Worm (Caenorhabditis elegans) whole organism, young adult: ENCODE measurements around the gene vdac-1.

Experiments
- B0336.3 ChIP-seq: fragments of 200-800 bp; sonication (Bioruptor generic); IDR thresholded peaks from 2 replicates; pipeline ENCODE4 v1.3.6; 2022; ENCODE audit warnings: missing genetic modification characterization, missing compliant biosample characterization
- F10E7.11 ChIP-seq: sonication (generic microtip); optimal IDR thresholded peaks from 2 replicates; lab custom pipeline; 2017; ENCODE audit warnings: mild to moderate bottlenecking, missing genetic modification characterization, moderate library complexity, missing compliant biosample characterization
- F33H1.4 ChIP-seq: fragments of 200-800 bp; sonication (Bioruptor generic); IDR thresholded peaks from 2 replicates; pipeline ENCODE4 v1.3.6; 2022; ENCODE audit warnings: missing genetic modification reagents, missing genetic modification characterization, missing compliant biosample characterization
- F39B2.1 ChIP-seq: fragments of 200-800 bp; sonication (Bioruptor generic); IDR thresholded peaks from 2 replicates; pipeline ENCODE4 v1.3.6; 2022; ENCODE audit warnings: missing genetic modification reagents, missing genetic modification characterization, missing compliant biosample characterization
- F52B5.7 ChIP-seq: sonication (generic microtip); optimal IDR thresholded peaks from 2 replicates; lab custom pipeline; 2016; ENCODE audit warnings: mild to moderate bottlenecking, missing genetic modification characterization, missing compliant biosample characterization
- F55B11.4 ChIP-seq: sonication (generic microtip); optimal IDR thresholded peaks from 2 replicates; lab custom pipeline; 2016; ENCODE audit warnings: missing compliant biosample characterization, missing genetic modification characterization, borderline replicate concordance; ENCODE audit not compliant: insufficient read depth
- Y53G8AR.9 ChIP-seq: fragments of 200-800 bp; sonication (Bioruptor generic); conservative IDR thresholded peaks from 2 replicates; pipeline ENCODE4 v1.3.6; 2022; ENCODE audit warnings: missing genetic modification reagents, missing genetic modification characterization, missing compliant biosample characterization
- Y67H2A.10 ChIP-seq: fragments of 200-800 bp; sonication (Bioruptor generic); conservative IDR thresholded peaks from 2 replicates; pipeline ENCODE4 v1.3.6; 2022; ENCODE audit warnings: missing genetic modification reagents, missing genetic modification characterization, missing compliant biosample characterization
- Y95B8A.8 ChIP-seq: fragments of 200-800 bp; sonication (Bioruptor generic); IDR thresholded peaks from 2 replicates; pipeline ENCODE4 v1.3.6; 2022; ENCODE audit warnings: missing genetic modification reagents, missing genetic modification characterization, missing compliant biosample characterization
- attf-5 ChIP-seq: fragments of 200-800 bp; sonication (Bioruptor generic); optimal IDR thresholded peaks from 2 replicates; lab custom pipeline; 2018; ENCODE audit warnings: mild to moderate bottlenecking, missing genetic modification characterization, missing compliant biosample characterization
- cebp-1 ChIP-seq, 2 experiments: fragments of 200-800 bp in 1 of 2; sonication (Bioruptor generic) in 1 of 2; sonication (generic microtip) in 1 of 2; IDR thresholded peaks in 1 of 2; optimal IDR thresholded peaks in 1 of 2; 2 replicates each; pipeline versions ENCODE4 v1.3.6 to Lab custom; 2017 to 2022; ENCODE audit warnings: missing compliant biosample characterization in 2 of 2, missing genetic modification characterization in 2 of 2, mild to moderate bottlenecking in 1 of 2, missing genetic modification reagents in 1 of 2, moderate library complexity in 1 of 2
- ceh-100 ChIP-seq: fragments of 200-800 bp; sonication (Bioruptor generic); IDR thresholded peaks from 2 replicates; pipeline ENCODE4 v1.3.6; 2022; ENCODE audit warnings: missing genetic modification reagents, missing genetic modification characterization, missing compliant biosample characterization
- ceh-40 ChIP-seq: fragments of 200-800 bp; sonication (Bioruptor generic); IDR thresholded peaks from 2 replicates; pipeline ENCODE4 v1.3.6; 2022; ENCODE audit warnings: missing genetic modification characterization, missing compliant biosample characterization
- chd-7 ChIP-seq: sonication (generic microtip); optimal IDR thresholded peaks from 2 replicates; lab custom pipeline; 2016; ENCODE audit warnings: mild to moderate bottlenecking, missing genetic modification characterization, moderate library complexity, missing compliant biosample characterization
- die-1 ChIP-seq: sonication (generic microtip); optimal IDR thresholded peaks from 2 replicates; lab custom pipeline; 2016; ENCODE audit warnings: missing genotype, mild to moderate bottlenecking, missing genetic modification characterization, missing compliant biosample characterization
- dpff-1 ChIP-seq: sonication (generic microtip); optimal IDR thresholded peaks from 2 replicates; lab custom pipeline; 2017; ENCODE audit warnings: mild to moderate bottlenecking, missing genetic modification characterization, missing compliant biosample characterization
- efl-1 ChIP-seq: fragments of 150-350 bp; optimal IDR thresholded peaks from 2 replicates; lab custom pipeline; 2014; ENCODE audit warnings: missing biosample characterization, missing genetic modification reagents, missing genetic modification characterization
- ets-4 ChIP-seq: fragments of 200-800 bp; sonication (Bioruptor generic); optimal IDR thresholded peaks from 2 replicates; lab custom pipeline; 2018; ENCODE audit warnings: mild to moderate bottlenecking, missing genetic modification characterization, missing compliant biosample characterization
- gei-17 ChIP-seq: fragments of 200-800 bp; sonication (Bioruptor generic); optimal IDR thresholded peaks from 2 replicates; lab custom pipeline; 2018; ENCODE audit warnings: mild to moderate bottlenecking, missing genetic modification characterization, missing compliant biosample characterization
- hmg-1.2 ChIP-seq: fragments of 200-800 bp; sonication (Bioruptor generic); IDR thresholded peaks from 2 replicates; pipeline ENCODE4 v1.3.6; 2022; ENCODE audit warnings: missing genetic modification reagents, missing genetic modification characterization, missing compliant biosample characterization
- lag-1 ChIP-seq: fragments of 200-800 bp; sonication (Bioruptor generic); IDR thresholded peaks from 2 replicates; pipeline ENCODE4 v1.3.6; 2022; ENCODE audit warnings: missing genetic modification reagents, missing genetic modification characterization, missing compliant biosample characterization
- let-526 ChIP-seq: fragments of 200-800 bp; sonication (Bioruptor generic); IDR thresholded peaks from 2 replicates; pipeline ENCODE4 v1.3.6; 2022; ENCODE audit warnings: missing genetic modification reagents, missing genetic modification characterization, missing compliant biosample characterization
- lir-1 ChIP-seq: fragments of 200-800 bp; sonication (Bioruptor generic); conservative IDR thresholded peaks from 2 replicates; pipeline ENCODE4 v1.3.6; 2022; ENCODE audit warnings: missing genetic modification reagents, missing genetic modification characterization, missing compliant biosample characterization
- madf-3 ChIP-seq: fragments of 200-800 bp; sonication (Bioruptor generic); IDR thresholded peaks from 2 replicates; pipeline ENCODE4 v1.3.6; 2022; ENCODE audit warnings: missing genetic modification reagents, missing genetic modification characterization, missing compliant biosample characterization
- madf-6 ChIP-seq: fragments of 200-800 bp; sonication (Bioruptor generic); IDR thresholded peaks from 2 replicates; pipeline ENCODE4 v1.3.6; 2022; ENCODE audit warnings: missing genetic modification reagents, missing genetic modification characterization, missing compliant biosample characterization
- madf-8 ChIP-seq: fragments of 200-800 bp; sonication (Bioruptor generic); conservative IDR thresholded peaks from 2 replicates; pipeline ENCODE4 v1.3.6; 2022; ENCODE audit warnings: missing genetic modification reagents, missing genetic modification characterization, missing compliant biosample characterization
- mcd-1 ChIP-seq: fragments of 200-800 bp; sonication (Bioruptor generic); IDR thresholded peaks from 2 replicates; pipeline ENCODE4 v1.3.6; 2022; ENCODE audit warnings: missing genetic modification reagents, missing genetic modification characterization, missing compliant biosample characterization
- mel-28 ChIP-seq: sonication (generic microtip); optimal IDR thresholded peaks from 2 replicates; lab custom pipeline; 2016; ENCODE audit warnings: borderline replicate concordance, mild to moderate bottlenecking, missing genetic modification characterization, missing compliant biosample characterization
- mes-4 ChIP-seq: sonication (generic microtip); optimal IDR thresholded peaks from 2 replicates; lab custom pipeline; 2016; ENCODE audit warnings: missing genotype, missing genetic modification characterization, missing compliant biosample characterization
- mxl-1 ChIP-seq: sonication (generic microtip); optimal IDR thresholded peaks from 2 replicates; lab custom pipeline; 2016; ENCODE audit warnings: missing genetic modification characterization, missing compliant biosample characterization
- nfyb-1 ChIP-seq: fragments of 200-800 bp; sonication (Bioruptor generic); IDR thresholded peaks from 2 replicates; pipeline ENCODE4 v1.3.6; 2022; ENCODE audit warnings: missing genetic modification reagents, missing genetic modification characterization, missing compliant biosample characterization
- nhr-120 ChIP-seq: fragments of 200-800 bp; sonication (Bioruptor generic); IDR thresholded peaks from 2 replicates; pipeline ENCODE4 v1.3.6; 2022; ENCODE audit warnings: missing genetic modification characterization, missing compliant biosample characterization
- nhr-179 ChIP-seq: sonication (generic microtip); optimal IDR thresholded peaks from 2 replicates; lab custom pipeline; 2016; ENCODE audit warnings: mild to moderate bottlenecking, missing genetic modification characterization, missing compliant biosample characterization
- nhr-80 ChIP-seq: sonication (generic microtip); optimal IDR thresholded peaks from 2 replicates; lab custom pipeline; 2016; ENCODE audit warnings: missing genetic modification characterization, missing compliant biosample characterization
- pbrm-1 ChIP-seq: fragments of 200-800 bp; sonication (Bioruptor generic); IDR thresholded peaks from 2 replicates; pipeline ENCODE4 v1.3.6; 2022; ENCODE audit warnings: missing genetic modification reagents, missing genetic modification characterization, missing compliant biosample characterization
- snpc-1.3 ChIP-seq: sonication (generic microtip); optimal IDR thresholded peaks from 2 replicates; lab custom pipeline; 2017; ENCODE audit warnings: missing genetic modification characterization, mild to moderate bottlenecking, missing compliant biosample characterization, antibody characterized with exemption, moderate library complexity, missing genotype, missing genetic modification reagents; ENCODE audit not compliant: insufficient read depth
- snpc-3.4 ChIP-seq: sonication (generic microtip); optimal IDR thresholded peaks from 2 replicates; lab custom pipeline; 2017; ENCODE audit warnings: missing genetic modification characterization, mild to moderate bottlenecking, missing compliant biosample characterization, antibody characterized with exemption, moderate library complexity, missing genotype, missing genetic modification reagents
- snpc-4 ChIP-seq, 5 experiments: fragments of 150-350 bp in 1 of 5; sonication (generic microtip) in 4 of 5; optimal IDR thresholded peaks; 2 replicates each; lab custom pipeline; 2014 to 2018; ENCODE audit warnings: missing genetic modification characterization in 5 of 5, missing biosample characterization in 3 of 5, antibody characterized with exemption in 2 of 5, mild to moderate bottlenecking in 2 of 5, missing compliant biosample characterization in 2 of 5, missing genotype in 2 of 5, moderate library complexity in 2 of 5, missing genetic modification reagents in 1 of 5
- tbp1 ChIP-seq: fragments of 200-800 bp; sonication (Bioruptor generic); optimal IDR thresholded peaks from 2 replicates; lab custom pipeline; 2018; ENCODE audit warnings: mild to moderate bottlenecking, missing genetic modification characterization, missing compliant biosample characterization
- tbx-9 ChIP-seq: sonication (generic microtip); optimal IDR thresholded peaks from 2 replicates; lab custom pipeline; 2016; ENCODE audit warnings: borderline replicate concordance, missing genetic modification characterization, inconsistent platforms, missing compliant biosample characterization
- unc-62 ChIP-seq: fragments of 150-350 bp; optimal IDR thresholded peaks from 2 replicates; lab custom pipeline; 2014; ENCODE audit warnings: missing biosample characterization, missing genetic modification reagents, missing genetic modification characterization

vdac-1 gene

ce11 chrIV:7507305-7507704 is 386 bp downstream of the vdac-1 start (continued):
- no peak for TF ChIP-seq dpff-1
- no peak for TF ChIP-seq tbx-9 (tag; lab: Kevin White, UChicago)
- peak; percentile 47; the same call in 1 of the 2 replicates for TF ChIP-seq Y53G8AR.9 (GFP tag; lab: Robert Waterston, UW)
- TF ChIP-seq nfyb-1 (GFP tag; lab: Robert Waterston, UW) = no peak
- no peak for TF ChIP-seq mel-28 (tag; lab: Kevin White, UChicago)
- no peak for TF ChIP-seq F55B11.4 (tag; lab: Kevin White, UChicago)
- TF ChIP-seq madf-3 = 0 out of 2 replicates have a peak, but pooled peaks have one; percentile 54
- TF ChIP-seq ceh-40 (GFP tag; lab: Robert Waterston, UW) = 0 out of 2 replicates have a peak, but pooled peaks have one; percentile 62
- TF ChIP-seq mxl-1 (tag; lab: Kevin White, UChicago) = no peak
- no peak for TF ChIP-seq cebp-1 (GFP tag; IDR thresholded peaks at IDR 0.05; lab: Robert Waterston, UW)
- TF ChIP-seq cebp-1 (tag; optimal IDR thresholded peaks at IDR 0.05; lab: Kevin White, UChicago) = peak; percentile 57
- no peak for TF ChIP-seq tbp1 (GFP tag; lab: Kevin White, UChicago)
- no peak for TF ChIP-seq lir-1 (GFP tag; lab: Robert Waterston, UW)
- no peak for TF ChIP-seq nhr-80 (tag; lab: Kevin White, UChicago)
- TF ChIP-seq Y67H2A.10 = 0 out of 2 replicates have a peak, but pooled peaks have one; percentile 51

ce11 chrIV:7506711-7507110 is 980 bp downstream of the vdac-1 start:
- TF ChIP-seq Y53G8AR.9 (GFP tag; lab: Robert Waterston, UW) = 0 out of 2 replicates have a peak, but pooled peaks have one; percentile 46
- no peak; the same call in 1 of the 2 replicates for TF ChIP-seq mcd-1 (GFP tag; lab: Robert Waterston, UW)
- 0 out of 2 replicates have a peak, but pooled peaks have one; percentile 6 for TF ChIP-seq hmg-1.2
- no peak for TF ChIP-seq dpff-1
- TF ChIP-seq madf-8 (GFP tag; lab: Robert Waterston, UW) = no peak
- 0 out of 2 replicates have a peak, but pooled peaks have one; percentile 25 for TF ChIP-seq pbrm-1 (GFP tag; lab: Robert Waterston, UW)
- no peak for TF ChIP-seq unc-62 (GFP tag; lab: Kevin White, UChicago)
- TF ChIP-seq madf-6 (GFP tag; lab: Robert Waterston, UW) = 0 out of 2 replicates have a peak, but pooled peaks have one; percentile 9
- TF ChIP-seq efl-1 = no peak
- peak; percentile 5 for TF ChIP-seq ets-4 (GFP tag; lab: Kevin White, UChicago)

ce11 chrIV:7505866-7506488 is 1.7 kb downstream of the vdac-1 start:
- TF ChIP-seq snpc-4 (GFP tag; optimal IDR thresholded peaks at IDR 0.05; lab: Kevin White, UChicago) (no peak), snpc-4 (tag; optimal IDR thresholded peaks at IDR 0.05; lab: Kevin White, UChicago) (peak in 2 of 4 experiments; percentile 35 to 47), snpc-3.4 (tag; lab: Kevin White, UChicago) (peak; percentile 64), snpc-1.3 (tag; lab: Kevin White, UChicago) (peak; percentile 78), nhr-120 (GFP tag; lab: Robert Waterston, UW) (no peak), attf-5 (peak; percentile 1), Y95B8A.8 (GFP tag; lab: Robert Waterston, UW) (peak; percentile 73), F55B11.4 (tag; lab: Kevin White, UChicago) (no peak), nhr-179 (no peak), die-1 (tag; lab: Kevin White, UChicago) (no peak), F33H1.4 (GFP tag; lab: Robert Waterston, UW) (peak; percentile 20; the same call in 1 of the 2 replicates), F10E7.11 (tag; lab: Kevin White, UChicago) (peak; percentile 36), mes-4 (tag; lab: Kevin White, UChicago) (peak; percentile 15), gei-17 (GFP tag; lab: Kevin White, UChicago) (no peak), madf-3 (peak; percentile 81; the same call in 1 of the 2 replicates), B0336.3 (peak; percentile 86), madf-6 (GFP tag; lab: Robert Waterston, UW) (peak; percentile 48), let-526 (peak; percentile 19; the same call in 1 of the 2 replicates), ceh-100 (GFP tag; lab: Robert Waterston, UW) (no peak), F39B2.1 (GFP tag; lab: Robert Waterston, UW) (0 out of 2 replicates have a peak, but pooled peaks have one; percentile 40), lag-1 (GFP tag; lab: Robert Waterston, UW) (no peak), Y53G8AR.9 (GFP tag; lab: Robert Waterston, UW) (peak; percentile 88), F52B5.7 (tag; lab: Kevin White, UChicago) (peak; percentile 22), chd-7 (tag; lab: Kevin White, UChicago) (peak; percentile 62), lir-1 (GFP tag; lab: Robert Waterston, UW) (peak; percentile 19; the same call in 1 of the 2 replicates)
